In genomic region chr2L:12350880-12351279, dm6 we compare ENCODE assay signal across 1 fruit fly cellular context.
A peak's percentile ranks its signal among the peaks of the same experiment; 100 is the strongest.
TF ChIP-seq lines count a peak whose summit lies in the region.

No protein-coding gene starts in this region.

TF ChIP-seq in whole organism, embryonic, 481 proteins besides CTCF, POLR2A, EP300 and RAD21 (continued from another document and continues in another):
- TF ChIP-seq CG33557 (GFP tag; optimal IDR thresholded peaks at IDR 0.05; lab: Kevin White, UChicago): peak; percentile 70
- no peak for TF ChIP-seq CG7745 (tag; optimal IDR thresholded peaks at IDR 0.05; lab: Kevin White, UChicago)
- peak; percentile 48 for TF ChIP-seq pum (GFP tag; optimal IDR thresholded peaks at IDR 0.05; lab: Kevin White, UChicago)
- no peak for TF ChIP-seq psq (GFP tag; optimal IDR thresholded peaks at IDR 0.05; lab: Kevin White, UChicago)
- no peak for TF ChIP-seq Doc3 (GFP tag; IDR thresholded peaks at IDR 0.05; lab: Robert Waterston, UW; ENCODE audit: partially characterized antibody)
- no peak for TF ChIP-seq p53 (GFP tag; optimal IDR thresholded peaks at IDR 0.05; lab: Kevin White, UChicago)
- TF ChIP-seq Tbp (GFP tag; optimal IDR thresholded peaks at IDR 0.05; lab: Kevin White, UChicago): no peak
- peak; percentile 10 for TF ChIP-seq CG12071 (GFP tag; optimal IDR thresholded peaks at IDR 0.05; lab: Kevin White, UChicago)
- TF ChIP-seq NFAT (GFP tag; IDR thresholded peaks at IDR 0.05; lab: Robert Waterston, UW): no peak
- TF ChIP-seq Fer2 (tag; optimal IDR thresholded peaks at IDR 0.05; lab: Kevin White, UChicago): no peak
- TF ChIP-seq dysf (GFP tag; IDR thresholded peaks at IDR 0.05; lab: Robert Waterston, UW): peak; percentile 46; the same call in 1 of the 3 replicates
- TF ChIP-seq toy (GFP tag; IDR thresholded peaks at IDR 0.05; lab: Robert Waterston, UW): no peak
- TF ChIP-seq CG13894 (tag; optimal IDR thresholded peaks at IDR 0.05; lab: Kevin White, UChicago): no peak
- no peak for TF ChIP-seq salm (tag; optimal IDR thresholded peaks at IDR 0.05; lab: Kevin White, UChicago)
- TF ChIP-seq CG7786 (GFP tag; optimal IDR thresholded peaks at IDR 0.05; lab: Kevin White, UChicago): peak; percentile 56
- no peak for TF ChIP-seq fu2 (GFP tag; optimal IDR thresholded peaks at IDR 0.05; lab: Kevin White, UChicago)
- TF ChIP-seq CG18764 (GFP tag; optimal IDR thresholded peaks at IDR 0.05; lab: Kevin White, UChicago): peak; percentile 24
- TF ChIP-seq ewg (GFP tag; optimal IDR thresholded peaks at IDR 0.05; lab: Kevin White, UChicago): peak; percentile 22
- TF ChIP-seq CG4854 (GFP tag; optimal IDR thresholded peaks at IDR 0.05; lab: Kevin White, UChicago): no peak
- TF ChIP-seq ERR (GFP tag; optimal IDR thresholded peaks at IDR 0.05; lab: Kevin White, UChicago): no peak
- peak; percentile 49 for TF ChIP-seq Sox102F (GFP tag; optimal IDR thresholded peaks at IDR 0.05; lab: Kevin White, UChicago)
- TF ChIP-seq Hr78 (GFP tag; optimal IDR thresholded peaks at IDR 0.05; lab: Kevin White, UChicago): no peak
- peak; percentile 96 for TF ChIP-seq sens (GFP tag; lab: Kevin White, UChicago)
- TF ChIP-seq Mrtf (GFP tag; IDR thresholded peaks at IDR 0.05; lab: Robert Waterston, UW): 0 out of 3 replicates have a peak, but pooled peaks have one; percentile 38
- peak; percentile 43 for TF ChIP-seq grau (tag; optimal IDR thresholded peaks at IDR 0.05; lab: Kevin White, UChicago)
- TF ChIP-seq fd102C (GFP tag; optimal IDR thresholded peaks at IDR 0.05; lab: Kevin White, UChicago): peak; percentile 77
- peak; percentile 90 for TF ChIP-seq zfh1 (GFP tag; IDR thresholded peaks at IDR 0.05; lab: Robert Waterston, UW)
- TF ChIP-seq CG14710 (tag; optimal IDR thresholded peaks at IDR 0.05; lab: Kevin White, UChicago): peak; percentile 44
- no peak for TF ChIP-seq CG12744 (GFP tag; optimal IDR thresholded peaks at IDR 0.05; lab: Kevin White, UChicago)
- no peak for TF ChIP-seq aop (GFP tag; IDR thresholded peaks at IDR 0.05; lab: Robert Waterston, UW)
- peak; percentile 62 for TF ChIP-seq CG7839 (tag; optimal IDR thresholded peaks at IDR 0.05; lab: Kevin White, UChicago)
- peak; percentile 49 for TF ChIP-seq CG10267 (tag; optimal IDR thresholded peaks at IDR 0.05; lab: Kevin White, UChicago)
- peak; percentile 20 for TF ChIP-seq chn (GFP tag; optimal IDR thresholded peaks at IDR 0.05; lab: Kevin White, UChicago)
- TF ChIP-seq B-H2 (GFP tag; optimal IDR thresholded peaks at IDR 0.05; lab: Kevin White, UChicago): no peak
- TF ChIP-seq Lhr (GFP tag; optimal IDR thresholded peaks at IDR 0.05; lab: Kevin White, UChicago): no peak
- TF ChIP-seq gt (GFP tag; IDR thresholded peaks at IDR 0.05; lab: Robert Waterston, UW): no peak
- no peak for TF ChIP-seq Bteb2 (GFP tag; optimal IDR thresholded peaks at IDR 0.05; lab: Kevin White, UChicago)
- peak; percentile 66 for TF ChIP-seq fd96Cb (tag; optimal IDR thresholded peaks at IDR 0.05; lab: Kevin White, UChicago)
- TF ChIP-seq Drgx (GFP tag; IDR thresholded peaks at IDR 0.05; lab: Robert Waterston, UW): peak; percentile 32; the same call in 1 of the 2 replicates
- TF ChIP-seq CG4707 (GFP tag; optimal IDR thresholded peaks at IDR 0.05; lab: Kevin White, UChicago): peak; percentile 2
- no peak for TF ChIP-seq mirr (GFP tag; optimal IDR thresholded peaks at IDR 0.05; lab: Kevin White, UChicago)
- TF ChIP-seq dpn (GFP tag; optimal IDR thresholded peaks at IDR 0.05; lab: Kevin White, UChicago): peak in 1 of 2 experiments; percentile 23
- TF ChIP-seq Oaz (GFP tag; IDR thresholded peaks at IDR 0.05; lab: Robert Waterston, UW): no peak
- TF ChIP-seq CG17568 (GFP tag; optimal IDR thresholded peaks at IDR 0.05; lab: Kevin White, UChicago): no peak
- 0 out of 2 replicates have a peak, but pooled peaks have one; percentile 12 for TF ChIP-seq E2f2 (GFP tag; IDR thresholded peaks at IDR 0.05; lab: Robert Waterston, UW)
- no peak for TF ChIP-seq Hey (tag; optimal IDR thresholded peaks at IDR 0.05; lab: Kevin White, UChicago)
- TF ChIP-seq nom (GFP tag; optimal IDR thresholded peaks at IDR 0.05; lab: Kevin White, UChicago): no peak
- peak; percentile 77 for TF ChIP-seq CG10959 (GFP tag; IDR thresholded peaks at IDR 0.05; lab: Robert Waterston, UW)
- TF ChIP-seq CG7987 (GFP tag; optimal IDR thresholded peaks at IDR 0.05; lab: Kevin White, UChicago): no peak
- TF ChIP-seq HHEX (GFP tag; optimal IDR thresholded peaks at IDR 0.05; lab: Kevin White, UChicago): no peak
- no peak for TF ChIP-seq Fer3 (tag; optimal IDR thresholded peaks at IDR 0.05; lab: Kevin White, UChicago)
- TF ChIP-seq CG10543 (GFP tag; optimal IDR thresholded peaks at IDR 0.05; lab: Kevin White, UChicago): no peak
- 0 out of 2 replicates have a peak, but pooled peaks have one; percentile 8 for TF ChIP-seq CG31224 (GFP tag; IDR thresholded peaks at IDR 0.05; lab: Robert Waterston, UW)
- TF ChIP-seq al (GFP tag; IDR thresholded peaks at IDR 0.05; lab: Robert Waterston, UW): no peak
- TF ChIP-seq pnt (GFP tag; optimal IDR thresholded peaks at IDR 0.05; lab: Kevin White, UChicago): peak; percentile 36
- TF ChIP-seq twi (tag; optimal IDR thresholded peaks at IDR 0.05; lab: Kevin White, UChicago): peak; percentile 81
- no peak for TF ChIP-seq CG4282 (GFP tag; optimal IDR thresholded peaks at IDR 0.05; lab: Kevin White, UChicago)
- no peak for TF ChIP-seq CHES-1-like (GFP tag; optimal IDR thresholded peaks at IDR 0.05; lab: Kevin White, UChicago)
- no peak for TF ChIP-seq chinmo (GFP tag; IDR thresholded peaks at IDR 0.05; lab: Robert Waterston, UW; ENCODE audit: partially characterized antibody)
- TF ChIP-seq ash1 (GFP tag; optimal IDR thresholded peaks at IDR 0.05; lab: Kevin White, UChicago): no peak
- peak; percentile 70 to 72 for TF ChIP-seq chif (GFP tag; optimal IDR thresholded peaks at IDR 0.05; lab: Kevin White, UChicago)
- TF ChIP-seq bigmax (GFP tag; optimal IDR thresholded peaks at IDR 0.05; lab: Kevin White, UChicago): no peak
- no peak for TF ChIP-seq Dek (tag; optimal IDR thresholded peaks at IDR 0.05; lab: Kevin White, UChicago)
- peak; percentile 37 for TF ChIP-seq CoRest (tag; optimal IDR thresholded peaks at IDR 0.05; lab: Kevin White, UChicago)
- no peak for TF ChIP-seq CG32772 (GFP tag; IDR thresholded peaks at IDR 0.05; lab: Robert Waterston, UW)
- no peak for TF ChIP-seq yki (optimal IDR thresholded peaks at IDR 0.05; lab: Kevin White, UChicago)
- no peak for TF ChIP-seq CG1832 (GFP tag; optimal IDR thresholded peaks at IDR 0.05; lab: Kevin White, UChicago)
- no peak for TF ChIP-seq CG12104 (GFP tag; optimal IDR thresholded peaks at IDR 0.05; lab: Kevin White, UChicago)
- no peak for TF ChIP-seq CG16863 (GFP tag; optimal IDR thresholded peaks at IDR 0.05; lab: Kevin White, UChicago)
- TF ChIP-seq bowl (GFP tag; IDR thresholded peaks at IDR 0.05; lab: Robert Waterston, UW): no peak
- TF ChIP-seq ssp (GFP tag; IDR thresholded peaks at IDR 0.05; lab: Robert Waterston, UW): no peak; the same call in 1 of the 2 replicates
- no peak for TF ChIP-seq HmgD (GFP tag; optimal IDR thresholded peaks at IDR 0.05; lab: Kevin White, UChicago)
- peak; percentile 5 for TF ChIP-seq ind (GFP tag; optimal IDR thresholded peaks at IDR 0.05; lab: Kevin White, UChicago)
- TF ChIP-seq CG32767 (GFP tag; IDR thresholded peaks at IDR 0.05; lab: Robert Waterston, UW): 0 out of 2 replicates have a peak, but pooled peaks have one; percentile 26
- no peak for TF ChIP-seq CG17802 (tag; optimal IDR thresholded peaks at IDR 0.05; lab: Kevin White, UChicago)
- no peak for TF ChIP-seq CG15514 (GFP tag; optimal IDR thresholded peaks at IDR 0.05; lab: Kevin White, UChicago)
- no peak for TF ChIP-seq CG12659 (GFP tag; optimal IDR thresholded peaks at IDR 0.05; lab: Kevin White, UChicago)
- TF ChIP-seq wor (GFP tag; IDR thresholded peaks at IDR 0.05; lab: Robert Waterston, UW): peak; percentile 48; the same call in 1 of the 2 replicates
- peak; percentile 51 for TF ChIP-seq CG8944 (GFP tag; optimal IDR thresholded peaks at IDR 0.05; lab: Kevin White, UChicago)
- TF ChIP-seq stwl (tag; optimal IDR thresholded peaks at IDR 0.05; lab: Kevin White, UChicago): peak; percentile 7
- peak; percentile 49 for TF ChIP-seq CG1529 (GFP tag; optimal IDR thresholded peaks at IDR 0.05; lab: Kevin White, UChicago)
- no peak for TF ChIP-seq Deaf1 (tag; optimal IDR thresholded peaks at IDR 0.05; lab: Kevin White, UChicago)
- TF ChIP-seq Mad (GFP tag; optimal IDR thresholded peaks at IDR 0.05; lab: Kevin White, UChicago): no peak
- no peak for TF ChIP-seq kni (GFP tag; optimal IDR thresholded peaks at IDR 0.05; lab: Kevin White, UChicago)
- TF ChIP-seq CG3407 (GFP tag; optimal IDR thresholded peaks at IDR 0.05; lab: Kevin White, UChicago): peak; percentile 43
- no peak for TF ChIP-seq CG4328 (GFP tag; optimal IDR thresholded peaks at IDR 0.05; lab: Kevin White, UChicago)
- peak; percentile 44 for TF ChIP-seq nmo (GFP tag; optimal IDR thresholded peaks at IDR 0.05; lab: Kevin White, UChicago)
- no peak for TF ChIP-seq CG18476 (GFP tag; optimal IDR thresholded peaks at IDR 0.05; lab: Kevin White, UChicago)
- TF ChIP-seq ATbp (GFP tag; optimal IDR thresholded peaks at IDR 0.05; lab: Kevin White, UChicago): peak; percentile 44
- peak; percentile 50 for TF ChIP-seq CG11398 (GFP tag; optimal IDR thresholded peaks at IDR 0.05; lab: Kevin White, UChicago)
- TF ChIP-seq CG14965 (GFP tag; optimal IDR thresholded peaks at IDR 0.05; lab: Kevin White, UChicago; ENCODE audit: borderline replicate concordance): no peak
- peak; percentile 39 for TF ChIP-seq CG10209 (GFP tag; optimal IDR thresholded peaks at IDR 0.05; lab: Kevin White, UChicago)
- no peak for TF ChIP-seq CG43689 (GFP tag; IDR thresholded peaks at IDR 0.05; lab: Robert Waterston, UW)
- no peak; the same call in 1 of the 2 replicates for TF ChIP-seq peb (GFP tag; IDR thresholded peaks at IDR 0.05; lab: Robert Waterston, UW)
- TF ChIP-seq tna (GFP tag; IDR thresholded peaks at IDR 0.05; lab: Robert Waterston, UW; ENCODE audit: partially characterized antibody): no peak
- TF ChIP-seq CG15601 (tag; optimal IDR thresholded peaks at IDR 0.05; lab: Kevin White, UChicago): no peak
- TF ChIP-seq Sry-β (GFP tag; optimal IDR thresholded peaks at IDR 0.05; lab: Kevin White, UChicago): no peak
- TF ChIP-seq ftz-f1 (GFP tag; optimal IDR thresholded peaks at IDR 0.05; lab: Kevin White, UChicago): no peak
- TF ChIP-seq CG9876 (GFP tag; optimal IDR thresholded peaks at IDR 0.05; lab: Kevin White, UChicago): peak; percentile 25
- TF ChIP-seq nerfin-1 (tag; optimal IDR thresholded peaks at IDR 0.05; lab: Kevin White, UChicago): no peak
- TF ChIP-seq pan (optimal IDR thresholded peaks at IDR 0.05; lab: Kevin White, UChicago): no peak
- peak in 1 of 2 experiments; percentile 47 for TF ChIP-seq pan (GFP tag; optimal IDR thresholded peaks at IDR 0.05 in 1 of 2, IDR thresholded peaks at IDR 0.05 in 1 of 2)
- TF ChIP-seq Bdp1 (GFP tag; optimal IDR thresholded peaks at IDR 0.05; lab: Kevin White, UChicago): no peak
- TF ChIP-seq sc (optimal IDR thresholded peaks at IDR 0.05; lab: Kevin White, UChicago): no peak
- TF ChIP-seq sc (GFP tag; optimal IDR thresholded peaks at IDR 0.05; lab: Kevin White, UChicago): peak; percentile 30
- peak; percentile 49; the same call in 1 of the 2 replicates for TF ChIP-seq Rx (GFP tag; IDR thresholded peaks at IDR 0.05; lab: Robert Waterston, UW)
- TF ChIP-seq hkb (optimal IDR thresholded peaks at IDR 0.05; lab: Kevin White, UChicago): no peak
- peak; percentile 54; the same call in 1 of the 2 replicates for TF ChIP-seq hkb (GFP tag; IDR thresholded peaks at IDR 0.05; lab: Robert Waterston, UW)
- no peak for TF ChIP-seq CG2875 (GFP tag; optimal IDR thresholded peaks at IDR 0.05; lab: Kevin White, UChicago)
- TF ChIP-seq CG13296 (GFP tag; optimal IDR thresholded peaks at IDR 0.05; lab: Kevin White, UChicago): no peak
- TF ChIP-seq sr (GFP tag; IDR thresholded peaks at IDR 0.05; lab: Robert Waterston, UW): no peak
- TF ChIP-seq sqz (GFP tag; optimal IDR thresholded peaks at IDR 0.05; lab: Kevin White, UChicago): no peak
- no peak for TF ChIP-seq hth (optimal IDR thresholded peaks at IDR 0.05; lab: Kevin White, UChicago)
- peak; percentile 39; the same call in 1 of the 2 replicates for TF ChIP-seq slbo (GFP tag; IDR thresholded peaks at IDR 0.05; lab: Robert Waterston, UW)
- no peak for TF ChIP-seq CG11085 (GFP tag; IDR thresholded peaks at IDR 0.05; lab: Robert Waterston, UW)
- peak; percentile 24 for TF ChIP-seq bab2 (GFP tag; optimal IDR thresholded peaks at IDR 0.05; lab: Kevin White, UChicago)
- TF ChIP-seq ranshi (GFP tag; IDR thresholded peaks at IDR 0.05; lab: Robert Waterston, UW): peak; percentile 30; the same call in 1 of the 2 replicates
- no peak for TF ChIP-seq CG9797 (GFP tag; optimal IDR thresholded peaks at IDR 0.05; lab: Kevin White, UChicago)
- TF ChIP-seq croc (GFP tag; conservative IDR thresholded peaks at IDR 0.05; lab: Robert Waterston, UW): peak; percentile 51; the same call in 1 of the 3 replicates
- TF ChIP-seq h (optimal IDR thresholded peaks at IDR 0.05; lab: Kevin White, UChicago): no peak
- TF ChIP-seq org-1 (GFP tag; optimal IDR thresholded peaks at IDR 0.05; lab: Kevin White, UChicago): peak; percentile 43
- peak; percentile 46 for TF ChIP-seq CG1602 (GFP tag; optimal IDR thresholded peaks at IDR 0.05; lab: Kevin White, UChicago)
- TF ChIP-seq CG15011 (GFP tag; optimal IDR thresholded peaks at IDR 0.05; lab: Kevin White, UChicago): no peak
- no peak for TF ChIP-seq scrt (GFP tag; optimal IDR thresholded peaks at IDR 0.05; lab: Kevin White, UChicago)
- TF ChIP-seq B-H1 (GFP tag; IDR thresholded peaks at IDR 0.05; lab: Robert Waterston, UW): no peak
- TF ChIP-seq corto (GFP tag; optimal IDR thresholded peaks at IDR 0.05; lab: Kevin White, UChicago): no peak
- no peak for TF ChIP-seq CG10431 (GFP tag; optimal IDR thresholded peaks at IDR 0.05; lab: Kevin White, UChicago)
- TF ChIP-seq wek (GFP tag; optimal IDR thresholded peaks at IDR 0.05; lab: Kevin White, UChicago): no peak
- 0 out of 2 replicates have a peak, but pooled peaks have one; percentile 15 for TF ChIP-seq CG9215 (GFP tag; IDR thresholded peaks at IDR 0.05; lab: Robert Waterston, UW)
- TF ChIP-seq Oli (tag; optimal IDR thresholded peaks at IDR 0.05; lab: Kevin White, UChicago): peak; percentile 52
- TF ChIP-seq nerfin-2 (GFP tag; IDR thresholded peaks at IDR 0.05; lab: Robert Waterston, UW; ENCODE audit: partially characterized antibody): no peak
- no peak for TF ChIP-seq Max (GFP tag; optimal IDR thresholded peaks at IDR 0.05; lab: Kevin White, UChicago)
- TF ChIP-seq fd3F (GFP tag; optimal IDR thresholded peaks at IDR 0.05; lab: Kevin White, UChicago): no peak
- TF ChIP-seq CG4730 (GFP tag; IDR thresholded peaks at IDR 0.05; lab: Robert Waterston, UW): peak; percentile 61
